Worm (Caenorhabditis elegans): Measurements from ENCODE around the gene inx-18.

Gene inx-18

ce11 chrIV:658497-659177 is 52.5 kb downstream of the inx-18 start:
- TF ChIP-seq ref-1 (GFP tag; conservative IDR thresholded peaks at IDR 0.05) (no peak), med-1 (GFP tag; optimal IDR thresholded peaks at IDR 0.05; ENCODE audit: insufficient read depth) (no peak), ztf-29 (GFP tag; IDR thresholded peaks at IDR 0.05) (no peak), tab-1 (GFP tag; IDR thresholded peaks at IDR 0.05) (no peak), T22C8.4 (GFP tag; IDR thresholded peaks at IDR 0.05) (no peak), klf-2 (GFP tag; conservative IDR thresholded peaks at IDR 0.05) (no peak), ztf-23 (GFP tag; IDR thresholded peaks at IDR 0.05) (no peak), flt-1 (GFP tag; IDR thresholded peaks at IDR 0.05) (no peak), cog-1 (tag; optimal IDR thresholded peaks at IDR 0.05) (no peak)

DNA sequence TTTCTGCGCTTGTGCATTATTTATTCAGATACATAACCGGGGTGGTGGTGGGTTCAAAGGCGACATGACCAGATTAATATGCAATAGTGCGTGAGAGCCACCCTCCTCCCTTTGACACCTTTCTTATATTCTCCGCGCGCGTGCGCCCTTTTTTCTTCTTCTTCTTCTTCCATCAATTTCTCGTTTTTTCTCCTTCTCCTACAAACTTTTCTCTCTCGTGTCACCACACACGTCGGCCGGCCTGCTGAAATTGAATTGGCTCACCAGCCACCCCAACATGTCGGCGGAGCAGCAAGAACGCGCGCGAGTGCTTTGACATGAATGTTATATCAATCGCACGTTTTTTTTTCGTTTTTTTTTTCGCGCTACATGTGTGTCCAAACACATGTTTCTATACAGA is 53.4 kb downstream of the inx-18 start:
- TF ChIP-seq flt-1 (GFP tag; IDR thresholded peaks at IDR 0.05): no peak
- no peak for TF ChIP-seq tab-1 (GFP tag; IDR thresholded peaks at IDR 0.05)
- no peak for TF ChIP-seq T22C8.4 (GFP tag; IDR thresholded peaks at IDR 0.05)
- no peak for TF ChIP-seq cog-1 (tag; optimal IDR thresholded peaks at IDR 0.05)
- no peak for TF ChIP-seq ref-1 (GFP tag; conservative IDR thresholded peaks at IDR 0.05)
- no peak for TF ChIP-seq ztf-29 (GFP tag; IDR thresholded peaks at IDR 0.05)
- no peak for TF ChIP-seq ztf-23 (GFP tag; IDR thresholded peaks at IDR 0.05)
- TF ChIP-seq med-1 (GFP tag; optimal IDR thresholded peaks at IDR 0.05; ENCODE audit: insufficient read depth): no peak

DNA sequence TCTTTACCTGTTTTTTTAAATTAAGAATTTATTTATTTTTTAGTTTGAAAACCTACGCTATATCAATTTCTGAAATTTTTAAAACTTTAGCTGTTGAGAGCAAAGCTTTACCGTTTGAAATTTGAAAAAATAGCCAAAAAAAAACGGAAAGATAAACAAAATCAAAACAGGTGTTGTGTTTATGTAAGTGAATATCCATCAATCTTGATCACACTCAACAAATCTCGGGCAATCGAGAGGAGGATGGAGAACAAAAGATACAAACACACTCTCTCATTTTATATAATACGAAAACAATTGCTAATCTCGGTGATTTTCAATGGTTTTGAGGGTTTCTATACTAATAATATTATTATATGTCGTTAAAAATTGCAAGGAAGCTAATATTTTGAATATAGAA is 55.5 kb downstream of the inx-18 start:
- TF ChIP-seq cog-1 (tag; optimal IDR thresholded peaks at IDR 0.05) (no peak), ztf-29 (GFP tag; IDR thresholded peaks at IDR 0.05) (no peak), ref-1 (GFP tag; conservative IDR thresholded peaks at IDR 0.05) (no peak), T22C8.4 (GFP tag; IDR thresholded peaks at IDR 0.05) (no peak), klf-2 (GFP tag; conservative IDR thresholded peaks at IDR 0.05) (no peak), flt-1 (GFP tag; IDR thresholded peaks at IDR 0.05) (no peak), ztf-23 (GFP tag; IDR thresholded peaks at IDR 0.05) (no peak), tab-1 (GFP tag; IDR thresholded peaks at IDR 0.05) (no peak), med-1 (GFP tag; optimal IDR thresholded peaks at IDR 0.05; ENCODE audit: insufficient read depth) (no peak)
